Worm (Caenorhabditis elegans) whole organism, L3 larva: ENCODE data around the gene mbk-1.

Experiments used
- fkh-10 ChIP-seq: sonication (generic microtip); optimal IDR thresholded peaks from 2 replicates; lab custom pipeline; 2017; ENCODE audit warnings: missing biosample characterization, missing genetic modification reagents, missing genetic modification characterization
- ztf-11 ChIP-seq: fragments of 150-350 bp; optimal IDR thresholded peaks from 2 replicates; lab custom pipeline; 2014; ENCODE audit warnings: missing biosample characterization, missing genetic modification characterization
- ztf-4 ChIP-seq: fragments of 150-350 bp; optimal IDR thresholded peaks from 2 replicates; lab custom pipeline; 2014; ENCODE audit warnings: missing biosample characterization, missing genetic modification characterization

DNA sequence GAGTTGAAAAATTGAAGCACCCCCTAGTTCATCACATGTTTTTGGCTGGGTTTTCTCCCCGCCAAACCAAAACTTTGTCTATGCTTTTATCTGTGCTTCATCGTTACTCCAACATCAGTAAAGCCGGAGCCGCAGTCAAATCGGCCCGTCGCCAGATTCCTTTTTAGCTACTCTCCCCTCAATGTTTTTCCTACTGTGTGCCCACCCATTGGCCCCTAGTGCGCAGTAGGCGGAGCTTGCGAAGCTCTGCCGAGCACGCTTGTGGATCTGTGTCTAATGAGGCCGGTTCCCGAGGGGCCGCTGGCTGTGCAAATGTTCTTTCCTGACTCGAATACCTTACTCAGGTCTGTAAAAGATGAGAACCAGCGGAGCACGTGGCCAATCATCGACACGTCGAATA lies 48.0 kb downstream of the mbk-1 start:
- TF ChIP-seq fkh-10 (GFP tag; lab: Kevin White, UChicago) (no peak), ztf-4 (tag; lab: Kevin White, UChicago) (no peak), ztf-11 (tag; lab: Kevin White, UChicago) (no peak)
